Worm (Caenorhabditis elegans) whole organism, young adult: ENCODE data around the gene C06E4.5.
"Not testable (repeated sequence)": the region's sequence is repeated elsewhere in the genome, so short reads cannot be mapped to it uniquely, and the experiment has no call there.

Experiments
- B0035.1 ChIP-seq: sonication (generic microtip); optimal IDR thresholded peaks from 2 replicates; lab custom pipeline; 2016; ENCODE audit warnings: missing genetic modification characterization, mild to moderate bottlenecking, missing compliant biosample characterization, missing genotype, missing genetic modification reagents
- F33H1.4 ChIP-seq: fragments of 200-800 bp; sonication (Bioruptor generic); IDR thresholded peaks from 2 replicates; pipeline ENCODE4 v1.3.6; 2022; ENCODE audit warnings: missing genetic modification reagents, missing genetic modification characterization, missing compliant biosample characterization
- F49E8.2 ChIP-seq: sonication (generic microtip); optimal IDR thresholded peaks from 3 replicates; lab custom pipeline; 2017; ENCODE audit warnings: missing genetic modification characterization, mild to moderate bottlenecking, missing compliant biosample characterization, antibody characterized with exemption, moderate library complexity; ENCODE audit not compliant: insufficient read depth
- F55B11.4 ChIP-seq: sonication (generic microtip); optimal IDR thresholded peaks from 2 replicates; lab custom pipeline; 2016; ENCODE audit warnings: missing compliant biosample characterization, missing genetic modification characterization, borderline replicate concordance; ENCODE audit not compliant: insufficient read depth
- F57A8.1 ChIP-seq: fragments of 200-800 bp; sonication (Bioruptor generic); optimal IDR thresholded peaks from 2 replicates; lab custom pipeline; 2018; ENCODE audit warnings: mild to moderate bottlenecking, missing genetic modification characterization, moderate library complexity, missing compliant biosample characterization
- K11D2.4 ChIP-seq: fragments of 200-800 bp; sonication (Bioruptor generic); IDR thresholded peaks from 2 replicates; pipeline ENCODE4 v1.3.6; 2022; ENCODE audit warnings: missing genetic modification reagents, missing genetic modification characterization, missing compliant biosample characterization
- aptf-3 ChIP-seq: fragments of 200-800 bp; sonication (Bioruptor generic); IDR thresholded peaks from 2 replicates; pipeline ENCODE4 v1.3.6; 2022; ENCODE audit warnings: missing genetic modification characterization, missing compliant biosample characterization
- cebp-2 ChIP-seq: fragments of 200-800 bp; sonication (Bioruptor generic); IDR thresholded peaks from 2 replicates; pipeline ENCODE4 v1.3.6; 2022; ENCODE audit warnings: missing genetic modification characterization, missing compliant biosample characterization
- ceh-27 ChIP-seq: fragments of 200-800 bp; sonication (Bioruptor generic); optimal IDR thresholded peaks from 2 replicates; lab custom pipeline; 2018; ENCODE audit warnings: mild to moderate bottlenecking, missing genetic modification characterization, moderate library complexity, missing compliant biosample characterization
- ceh-40 ChIP-seq: fragments of 200-800 bp; sonication (Bioruptor generic); IDR thresholded peaks from 2 replicates; pipeline ENCODE4 v1.3.6; 2022; ENCODE audit warnings: missing genetic modification characterization, missing compliant biosample characterization
- ceh-79 ChIP-seq: sonication (generic microtip); optimal IDR thresholded peaks from 2 replicates; lab custom pipeline; 2017; ENCODE audit warnings: mild to moderate bottlenecking, missing genetic modification characterization, missing compliant biosample characterization
- ceh-91 ChIP-seq: fragments of 200-800 bp; sonication (Bioruptor generic); IDR thresholded peaks from 2 replicates; pipeline ENCODE4 v1.3.6; 2022; ENCODE audit warnings: missing genetic modification reagents, missing genetic modification characterization, missing compliant biosample characterization
- chd-7 ChIP-seq: sonication (generic microtip); optimal IDR thresholded peaks from 2 replicates; lab custom pipeline; 2016; ENCODE audit warnings: mild to moderate bottlenecking, missing genetic modification characterization, moderate library complexity, missing compliant biosample characterization
- die-1 ChIP-seq: sonication (generic microtip); optimal IDR thresholded peaks from 2 replicates; lab custom pipeline; 2016; ENCODE audit warnings: missing genotype, mild to moderate bottlenecking, missing genetic modification characterization, missing compliant biosample characterization
- egl-44 ChIP-seq: fragments of 200-800 bp; sonication (Bioruptor generic); IDR thresholded peaks from 2 replicates; pipeline ENCODE4 v1.3.6; 2022; ENCODE audit warnings: missing genetic modification reagents, missing genetic modification characterization, missing compliant biosample characterization
- ekl-4 ChIP-seq: fragments of 200-800 bp; sonication (Bioruptor generic); IDR thresholded peaks from 2 replicates; pipeline ENCODE4 v1.3.6; 2022; ENCODE audit warnings: missing genetic modification reagents, missing genetic modification characterization, missing compliant biosample characterization
- gei-17 ChIP-seq: fragments of 200-800 bp; sonication (Bioruptor generic); optimal IDR thresholded peaks from 2 replicates; lab custom pipeline; 2018; ENCODE audit warnings: mild to moderate bottlenecking, missing genetic modification characterization, missing compliant biosample characterization
- let-526 ChIP-seq: fragments of 200-800 bp; sonication (Bioruptor generic); IDR thresholded peaks from 2 replicates; pipeline ENCODE4 v1.3.6; 2022; ENCODE audit warnings: missing genetic modification reagents, missing genetic modification characterization, missing compliant biosample characterization
- lsy-27 ChIP-seq: sonication (generic microtip); optimal IDR thresholded peaks from 2 replicates; lab custom pipeline; 2017; ENCODE audit warnings: missing genetic modification characterization, mild to moderate bottlenecking, missing compliant biosample characterization, antibody characterized with exemption, missing genotype, borderline replicate concordance; ENCODE audit not compliant: insufficient read depth
- nfya-1 ChIP-seq: sonication (generic microtip); optimal IDR thresholded peaks from 2 replicates; lab custom pipeline; 2017; ENCODE audit warnings: antibody characterized with exemption, missing compliant biosample characterization, missing genetic modification characterization, borderline replicate concordance; ENCODE audit not compliant: insufficient read depth
- nhr-27 ChIP-seq: fragments of 200-800 bp; sonication (Bioruptor generic); optimal IDR thresholded peaks from 2 replicates; lab custom pipeline; 2018; ENCODE audit warnings: mild to moderate bottlenecking, missing genetic modification characterization, moderate library complexity, missing compliant biosample characterization
- nhr-80 ChIP-seq: sonication (generic microtip); optimal IDR thresholded peaks from 2 replicates; lab custom pipeline; 2016; ENCODE audit warnings: missing genetic modification characterization, missing compliant biosample characterization
- pbrm-1 ChIP-seq: fragments of 200-800 bp; sonication (Bioruptor generic); IDR thresholded peaks from 2 replicates; pipeline ENCODE4 v1.3.6; 2022; ENCODE audit warnings: missing genetic modification reagents, missing genetic modification characterization, missing compliant biosample characterization
- rec-8 ChIP-seq, 2 experiments: sonication (generic microtip); optimal IDR thresholded peaks; 2 replicates each; lab custom pipeline; 2016; ENCODE audit warnings: mild to moderate bottlenecking in 2 of 2, missing genetic modification characterization in 2 of 2, missing genetic modification reagents in 2 of 2, missing genotype in 2 of 2, missing biosample characterization in 1 of 2, missing compliant biosample characterization in 1 of 2, moderate library complexity in 1 of 2
- snpc-3.4 ChIP-seq: sonication (generic microtip); optimal IDR thresholded peaks from 2 replicates; lab custom pipeline; 2017; ENCODE audit warnings: missing genetic modification characterization, mild to moderate bottlenecking, missing compliant biosample characterization, antibody characterized with exemption, moderate library complexity, missing genotype, missing genetic modification reagents
- snpc-4 ChIP-seq, 5 experiments: fragments of 150-350 bp in 1 of 5; sonication (generic microtip) in 4 of 5; optimal IDR thresholded peaks; 2 replicates each; lab custom pipeline; 2014 to 2018; ENCODE audit warnings: missing genetic modification characterization in 5 of 5, missing biosample characterization in 3 of 5, antibody characterized with exemption in 2 of 5, mild to moderate bottlenecking in 2 of 5, missing compliant biosample characterization in 2 of 5, missing genotype in 2 of 5, moderate library complexity in 2 of 5, missing genetic modification reagents in 1 of 5
- sptf-2 ChIP-seq: fragments of 200-800 bp; sonication (Bioruptor generic); optimal IDR thresholded peaks from 2 replicates; lab custom pipeline; 2018; ENCODE audit warnings: mild to moderate bottlenecking, missing genetic modification characterization, missing compliant biosample characterization
- tlf-1 ChIP-seq: fragments of 200-800 bp; sonication (Bioruptor generic); optimal IDR thresholded peaks from 2 replicates; lab custom pipeline; 2018; ENCODE audit warnings: mild to moderate bottlenecking, missing genetic modification characterization, missing compliant biosample characterization
- unc-130 ChIP-seq: sonication (generic microtip); optimal IDR thresholded peaks from 2 replicates; lab custom pipeline; 2016; ENCODE audit warnings: missing genetic modification reagents, missing genetic modification characterization, missing compliant biosample characterization
- unc-62 ChIP-seq: fragments of 150-350 bp; optimal IDR thresholded peaks from 2 replicates; lab custom pipeline; 2014; ENCODE audit warnings: missing biosample characterization, missing genetic modification reagents, missing genetic modification characterization
- zfh-2 ChIP-seq: fragments of 200-800 bp; sonication (Bioruptor generic); conservative IDR thresholded peaks from 2 replicates; pipeline ENCODE4 v1.3.6; 2022; ENCODE audit warnings: missing genetic modification reagents, missing genetic modification characterization, missing compliant biosample characterization
- ztf-22 ChIP-seq: fragments of 200-800 bp; sonication (Bioruptor generic); optimal IDR thresholded peaks from 2 replicates; lab custom pipeline; 2018; ENCODE audit warnings: mild to moderate bottlenecking, missing genetic modification characterization, moderate library complexity, missing compliant biosample characterization
- ztf-26 ChIP-seq: sonication (generic microtip); optimal IDR thresholded peaks from 2 replicates; lab custom pipeline; 2017; ENCODE audit warnings: missing genetic modification characterization, missing compliant biosample characterization
- ztf-6 ChIP-seq: fragments of 200-800 bp; sonication (Bioruptor generic); IDR thresholded peaks from 2 replicates; pipeline ENCODE4 v1.3.6; 2022; ENCODE audit warnings: missing genetic modification reagents, missing genetic modification characterization, missing compliant biosample characterization

The C06E4.5 gene

ce11 chrIV:7246553-7246952, 8.2 kb upstream of the C06E4.5 start, which contains the start of gene col-114:
col-114 (minus strand) TSS chrIV:7246653.
- TF ChIP-seq chd-7 (tag; lab: Kevin White, UChicago) (no peak), ceh-79 (no peak), unc-62 (GFP tag; lab: Kevin White, UChicago) (no peak), ztf-22 (GFP tag; lab: Kevin White, UChicago) (no peak), ceh-91 (GFP tag; lab: Robert Waterston, UW) (no peak), ztf-26 (no peak), ceh-40 (GFP tag; lab: Robert Waterston, UW) (no peak), F49E8.2 (tag; lab: Kevin White, UChicago) (no peak), K11D2.4 (GFP tag; lab: Robert Waterston, UW) (no peak), B0035.1 (tag; lab: Kevin White, UChicago) (no peak), F57A8.1 (GFP tag; lab: Kevin White, UChicago) (no peak), tlf-1 (GFP tag; lab: Kevin White, UChicago) (no peak), F55B11.4 (tag; lab: Kevin White, UChicago) (no peak), die-1 (no peak), ceh-27 (GFP tag; lab: Kevin White, UChicago) (no peak), gei-17 (GFP tag; lab: Kevin White, UChicago) (no peak), nfya-1 (tag; lab: Kevin White, UChicago) (no peak), F33H1.4 (GFP tag; lab: Robert Waterston, UW) (no peak), nhr-80 (tag; lab: Kevin White, UChicago) (no peak)

ce11 chrIV:7247243-7247642, 7.5 kb upstream of the C06E4.5 start, which contains the start of gene D2024.1:
D2024.1 (plus strand) TSS chrIV:7247543.
- TF ChIP-seq nhr-27 (tag; lab: Kevin White, UChicago); die-1; ztf-26: not testable (repeated sequence)

- TF ChIP-seq gei-17 (GFP tag; lab: Kevin White, UChicago) = no peak
- TF ChIP-seq aptf-3 (GFP tag; lab: Robert Waterston, UW) = no peak
- TF ChIP-seq pbrm-1 = no peak
- TF ChIP-seq lsy-27 (tag; lab: Kevin White, UChicago) = no peak
- TF ChIP-seq cebp-2 (GFP tag; lab: Robert Waterston, UW) = no peak
- no peak for TF ChIP-seq sptf-2
- no peak for TF ChIP-seq egl-44
- no peak for TF ChIP-seq ceh-79
- TF ChIP-seq ztf-6 (GFP tag; lab: Robert Waterston, UW) = no peak
- TF ChIP-seq snpc-3.4 (tag; lab: Kevin White, UChicago) = no peak
- TF ChIP-seq ekl-4 (GFP tag; lab: Robert Waterston, UW) = no peak
- no peak for TF ChIP-seq let-526 (GFP tag; lab: Robert Waterston, UW)
- no peak for TF ChIP-seq zfh-2
- TF ChIP-seq rec-8 (tag; optimal IDR thresholded peaks at IDR 0.05; lab: Kevin White, UChicago) = no peak
- TF ChIP-seq unc-130 = no peak
- TF ChIP-seq snpc-4 (GFP tag; optimal IDR thresholded peaks at IDR 0.05; lab: Kevin White, UChicago) = no peak
- TF ChIP-seq snpc-4 (tag; optimal IDR thresholded peaks at IDR 0.05; lab: Kevin White, UChicago) = no peak
Measured at ce11 chrIV:7250158-7250557, 4.6 kb upstream of the C06E4.5 start, which contains the start of gene D2024.18. D2024.18 (plus strand) TSS chrIV:7250458.
